Worm (Caenorhabditis elegans): ENCODE measurements around the gene Y76B12C.3.

DNA sequence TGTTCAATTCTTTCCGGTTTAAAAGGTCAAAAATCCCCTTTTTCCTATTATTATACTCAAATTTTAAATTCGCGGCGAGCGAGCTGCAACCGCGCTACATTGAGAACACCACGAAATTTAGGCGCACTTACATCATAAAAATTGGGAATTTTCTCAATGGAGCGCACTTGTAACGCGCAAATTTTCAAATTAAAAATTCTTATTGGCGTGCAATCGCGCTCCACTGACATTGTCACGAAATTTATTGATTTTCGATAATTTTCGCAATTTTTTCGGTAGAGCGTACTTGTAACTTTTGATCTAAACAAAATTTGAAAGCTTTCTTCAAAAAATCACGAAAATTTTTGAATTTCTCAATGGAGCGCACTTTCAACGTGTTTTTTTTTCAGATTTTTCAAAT, 10.3 kb upstream of the Y76B12C.3 start, which contains the start of gene ulp-3:
- TF ChIP-seq nhr-12 (tag; optimal IDR thresholded peaks at IDR 0.05) (no peak), nhr-23 (tag; optimal IDR thresholded peaks at IDR 0.05) (no peak), dmd-4 (tag; optimal IDR thresholded peaks at IDR 0.05) (no peak), lsy-2 (tag; optimal IDR thresholded peaks at IDR 0.05) (no peak), crh-2 (tag; optimal IDR thresholded peaks at IDR 0.05) (no peak), unc-62 (GFP tag; optimal IDR thresholded peaks at IDR 0.05) (no peak), R02D3.7 (tag; optimal IDR thresholded peaks at IDR 0.05) (no peak), snpc-4 (tag; optimal IDR thresholded peaks at IDR 0.05) (no peak), fos-1 (tag; optimal IDR thresholded peaks at IDR 0.05) (no peak)

Data from whole organism, L2 larva.